Fruit fly (Drosophila melanogaster) whole organism, prepupa: Measurements from ENCODE around the gene Atg13.

ENCODE experiments used
- Blimp-1 ChIP-seq: fragments of 200-800 bp; sonication (Bioruptor generic); optimal IDR thresholded peaks from 3 replicates; lab custom pipeline; 2017; ENCODE audit warnings: missing biosample characterization, missing genetic modification characterization, mild to moderate bottlenecking, moderate library complexity, missing genetic modification reagents
- CG10631 ChIP-seq: fragments of 200-800 bp; sonication (Bioruptor generic); optimal IDR thresholded peaks from 2 replicates; lab custom pipeline; 2016; ENCODE audit warnings: missing biosample characterization, missing genetic modification characterization
- CG10669 ChIP-seq: fragments of 200-800 bp; sonication (Bioruptor generic); optimal IDR thresholded peaks from 3 replicates; lab custom pipeline; 2018; ENCODE audit warnings: missing biosample characterization, mild to moderate bottlenecking, missing genetic modification characterization, moderate library complexity
- CG11294 ChIP-seq: fragments of 200-800 bp; sonication (Bioruptor generic); IDR thresholded peaks from 2 replicates; pipeline ENCODE4 v1.3.6; 2022; ENCODE audit warnings: missing biosample characterization, missing genetic modification characterization
- CG11762 ChIP-seq: fragments of 200-800 bp; sonication (Bioruptor generic); optimal IDR thresholded peaks from 3 replicates; lab custom pipeline; 2016; ENCODE audit warnings: missing biosample characterization, missing genetic modification characterization; ENCODE audit not compliant: insufficient read depth
- CG11902 ChIP-seq: fragments of 200-800 bp; sonication (Bioruptor generic); optimal IDR thresholded peaks from 3 replicates; lab custom pipeline; 2016; ENCODE audit warnings: missing biosample characterization, missing genetic modification characterization
- CG16779 ChIP-seq: fragments of 200-800 bp; sonication (Bioruptor generic); optimal IDR thresholded peaks from 3 replicates; lab custom pipeline; 2017; ENCODE audit warnings: missing biosample characterization, mild to moderate bottlenecking, missing genetic modification characterization
- CG3032 ChIP-seq: fragments of 200-800 bp; optimal IDR thresholded peaks from 2 replicates; lab custom pipeline; 2019; ENCODE audit warnings: missing biosample characterization, mild to moderate bottlenecking, missing genetic modification characterization, moderate library complexity
- CG31627 ChIP-seq: fragments of 200-800 bp; sonication (Bioruptor generic); optimal IDR thresholded peaks from 3 replicates; lab custom pipeline; 2016; ENCODE audit warnings: missing biosample characterization, missing genetic modification characterization
- CG3919 ChIP-seq: fragments of 200-800 bp; sonication (Bioruptor generic); optimal IDR thresholded peaks from 3 replicates; lab custom pipeline; 2016; ENCODE audit warnings: missing biosample characterization, missing genetic modification characterization
- CG4318 ChIP-seq: fragments of 200-800 bp; sonication (Bioruptor generic); optimal IDR thresholded peaks from 3 replicates; lab custom pipeline; 2017; ENCODE audit warnings: missing biosample characterization, mild to moderate bottlenecking, missing genetic modification characterization
- CG6163 ChIP-seq: fragments of 200-800 bp; sonication (Bioruptor generic); IDR thresholded peaks from 3 replicates; pipeline ENCODE4 v1.3.6; 2022; ENCODE audit warnings: missing biosample characterization, missing genetic modification characterization
- CG6792 ChIP-seq: fragments of 200-800 bp; sonication (Bioruptor generic); optimal IDR thresholded peaks from 3 replicates; lab custom pipeline; 2016; ENCODE audit warnings: missing biosample characterization, missing genetic modification characterization
- CG6808 ChIP-seq: fragments of 200-800 bp; sonication (Bioruptor generic); optimal IDR thresholded peaks from 3 replicates; lab custom pipeline; 2017; ENCODE audit warnings: missing biosample characterization, missing genetic modification characterization, mild to moderate bottlenecking, moderate library complexity, missing genetic modification reagents
- CG6854 ChIP-seq: fragments of 200-800 bp; sonication (Bioruptor generic); optimal IDR thresholded peaks from 2 replicates; lab custom pipeline; 2017; ENCODE audit warnings: missing biosample characterization, mild to moderate bottlenecking, missing genetic modification characterization
- CG7368 ChIP-seq: fragments of 200-800 bp; sonication (Bioruptor generic); optimal IDR thresholded peaks from 3 replicates; lab custom pipeline; 2016; ENCODE audit warnings: missing biosample characterization, missing genetic modification characterization
- CG8119 ChIP-seq: fragments of 200-800 bp; sonication (Bioruptor generic); IDR thresholded peaks from 3 replicates; pipeline ENCODE4 v1.3.6; 2022; ENCODE audit warnings: missing biosample characterization, missing genetic modification characterization
- CG8319 ChIP-seq: fragments of 200-800 bp; sonication (Bioruptor generic); optimal IDR thresholded peaks from 3 replicates; lab custom pipeline; 2016; ENCODE audit warnings: missing biosample characterization, missing genetic modification characterization
- CG8632 ChIP-seq: fragments of 200-800 bp; sonication (Bioruptor generic); optimal IDR thresholded peaks from 3 replicates; lab custom pipeline; 2016; ENCODE audit warnings: missing biosample characterization, missing genetic modification characterization
- CG9139 ChIP-seq: fragments of 200-800 bp; sonication (Bioruptor generic); optimal IDR thresholded peaks from 3 replicates; lab custom pipeline; 2017; ENCODE audit warnings: missing biosample characterization, mild to moderate bottlenecking, missing genetic modification characterization
- Eip75B ChIP-seq: fragments of 200-800 bp; sonication (Bioruptor generic); optimal IDR thresholded peaks from 3 replicates; lab custom pipeline; 2016; ENCODE audit warnings: missing biosample characterization, missing genetic modification characterization
- Eip78C ChIP-seq: fragments of 200-800 bp; sonication (Bioruptor generic); peaks from one replicate; lab custom pipeline; 2016; ENCODE audit warnings: missing biosample characterization, missing genetic modification characterization
- Ets96B ChIP-seq: fragments of 200-800 bp; optimal IDR thresholded peaks from 2 replicates; lab custom pipeline; 2019; ENCODE audit warnings: missing biosample characterization, mild to moderate bottlenecking, missing genetic modification characterization, moderate library complexity
- Gug ChIP-seq: fragments of 200-800 bp; sonication (Bioruptor generic); IDR thresholded peaks from 2 replicates; pipeline ENCODE4 v1.3.6; 2022; ENCODE audit warnings: missing biosample characterization, missing genetic modification characterization
- Hr38 ChIP-seq: sonication (Bioruptor generic); optimal IDR thresholded peaks from 2 replicates; lab custom pipeline; 2016; ENCODE audit warnings: missing biosample characterization, missing genetic modification characterization
- Hr39 ChIP-seq: fragments of 200-800 bp; sonication (Bioruptor generic); optimal IDR thresholded peaks from 2 replicates; lab custom pipeline; 2016; ENCODE audit warnings: missing biosample characterization, missing genetic modification characterization
- Met ChIP-seq: fragments of 200-800 bp; sonication (Bioruptor generic); optimal IDR thresholded peaks from 3 replicates; lab custom pipeline; 2016; ENCODE audit warnings: missing biosample characterization, missing genetic modification characterization
- OdsH ChIP-seq: fragments of 200-800 bp; sonication (Bioruptor generic); optimal IDR thresholded peaks from 3 replicates; lab custom pipeline; 2016; ENCODE audit warnings: missing biosample characterization, missing genetic modification characterization
- Sox14 ChIP-seq: fragments of 200-800 bp; sonication (Bioruptor generic); optimal IDR thresholded peaks from 3 replicates; lab custom pipeline; 2016; ENCODE audit warnings: missing biosample characterization, missing genetic modification characterization
- achi ChIP-seq: fragments of 200-800 bp; sonication (Bioruptor generic); optimal IDR thresholded peaks from 3 replicates; lab custom pipeline; 2016; ENCODE audit warnings: missing biosample characterization, missing genetic modification characterization
- acj6 ChIP-seq: fragments of 200-800 bp; sonication (Bioruptor generic); optimal IDR thresholded peaks from 3 replicates; lab custom pipeline; 2016; ENCODE audit warnings: missing biosample characterization, missing genetic modification characterization
- cyc ChIP-seq: fragments of 200-800 bp; sonication (Bioruptor generic); optimal IDR thresholded peaks from 3 replicates; lab custom pipeline; 2016; ENCODE audit warnings: missing biosample characterization, missing genetic modification characterization
- dac ChIP-seq: fragments of 200-800 bp; sonication (Bioruptor generic); optimal IDR thresholded peaks from 2 replicates; lab custom pipeline; 2017; ENCODE audit warnings: missing biosample characterization, mild to moderate bottlenecking, missing genetic modification characterization
- dsx ChIP-seq: fragments of 200-800 bp; optimal IDR thresholded peaks from 3 replicates; lab custom pipeline; 2019; ENCODE audit warnings: missing biosample characterization, mild to moderate bottlenecking, missing genetic modification characterization, moderate library complexity; ENCODE audit not compliant: poor library complexity, severe bottlenecking
- fd85E ChIP-seq: fragments of 200-800 bp; sonication (Bioruptor generic); optimal IDR thresholded peaks from 3 replicates; lab custom pipeline; 2016; ENCODE audit warnings: missing biosample characterization, missing genetic modification characterization
- fkh ChIP-seq: fragments of 200-800 bp; sonication (Bioruptor generic); optimal IDR thresholded peaks from 3 replicates; lab custom pipeline; 2017; ENCODE audit warnings: missing biosample characterization, mild to moderate bottlenecking, missing genetic modification characterization, moderate library complexity
- lz ChIP-seq: fragments of 200-800 bp; sonication (Bioruptor generic); optimal IDR thresholded peaks from 3 replicates; lab custom pipeline; 2016; ENCODE audit warnings: missing biosample characterization, missing genetic modification characterization
- net ChIP-seq: fragments of 200-800 bp; sonication (Bioruptor generic); optimal IDR thresholded peaks from 3 replicates; lab custom pipeline; 2016; ENCODE audit warnings: missing biosample characterization, missing genetic modification characterization
- salr ChIP-seq, 2 experiments: fragments of 200-800 bp; sonication (Bioruptor generic); optimal IDR thresholded peaks; 3 replicates each; lab custom pipeline; 2016 to 2018; ENCODE audit warnings: missing biosample characterization in 2 of 2, missing genetic modification characterization in 2 of 2, mild to moderate bottlenecking in 1 of 2
- spab ChIP-seq: fragments of 200-800 bp; sonication (Bioruptor generic); optimal IDR thresholded peaks from 2 replicates; lab custom pipeline; 2017; ENCODE audit warnings: missing biosample characterization, mild to moderate bottlenecking, missing genetic modification characterization, missing genetic modification reagents
- ss ChIP-seq, 2 experiments: fragments of 200-800 bp; sonication (Bioruptor generic); optimal IDR thresholded peaks; 2 replicates in 1 of 2; 3 replicates in 1 of 2; lab custom pipeline; 2017 to 2018; ENCODE audit warnings: mild to moderate bottlenecking in 2 of 2, missing biosample characterization in 2 of 2, missing genetic modification characterization in 2 of 2, moderate library complexity in 1 of 2
- topi ChIP-seq: fragments of 200-800 bp; sonication (Bioruptor generic); optimal IDR thresholded peaks from 3 replicates; lab custom pipeline; 2016; ENCODE audit warnings: missing biosample characterization, missing genetic modification characterization
- vri ChIP-seq: fragments of 200-800 bp; sonication (Bioruptor generic); optimal IDR thresholded peaks from 3 replicates; lab custom pipeline; 2016; ENCODE audit warnings: missing biosample characterization, mild to moderate bottlenecking, missing genetic modification characterization

Atg13 gene

DNA sequence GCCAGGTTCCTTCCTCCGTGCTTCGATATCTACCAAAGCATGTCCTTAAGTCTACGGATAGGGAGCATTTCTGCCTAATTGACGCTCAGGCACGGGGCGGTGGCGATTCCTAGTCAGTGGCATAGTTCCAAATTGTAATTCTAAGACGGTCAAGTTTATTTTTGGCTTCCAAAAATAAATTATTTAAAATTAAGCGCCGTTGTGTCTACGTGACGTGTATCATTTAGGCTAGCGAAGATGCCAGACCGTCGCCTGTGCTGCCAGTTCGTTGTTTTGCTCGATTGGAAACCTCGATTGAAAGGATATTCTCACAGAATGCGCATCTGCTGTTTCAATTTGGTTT, 538 bp upstream of the Atg13 start:
- no peak for TF ChIP-seq CG4318 (GFP tag; lab: Kevin White, UChicago)
- TF ChIP-seq net (GFP tag; lab: Kevin White, UChicago) = no peak
- TF ChIP-seq Ets96B = no peak
- no peak for TF ChIP-seq CG11902 (GFP tag; lab: Kevin White, UChicago)
- TF ChIP-seq CG6854 (GFP tag; lab: Kevin White, UChicago) = no peak
- TF ChIP-seq vri (GFP tag; lab: Kevin White, UChicago) = no peak
- TF ChIP-seq CG8319 (GFP tag; lab: Kevin White, UChicago) = peak; percentile 97

DNA sequence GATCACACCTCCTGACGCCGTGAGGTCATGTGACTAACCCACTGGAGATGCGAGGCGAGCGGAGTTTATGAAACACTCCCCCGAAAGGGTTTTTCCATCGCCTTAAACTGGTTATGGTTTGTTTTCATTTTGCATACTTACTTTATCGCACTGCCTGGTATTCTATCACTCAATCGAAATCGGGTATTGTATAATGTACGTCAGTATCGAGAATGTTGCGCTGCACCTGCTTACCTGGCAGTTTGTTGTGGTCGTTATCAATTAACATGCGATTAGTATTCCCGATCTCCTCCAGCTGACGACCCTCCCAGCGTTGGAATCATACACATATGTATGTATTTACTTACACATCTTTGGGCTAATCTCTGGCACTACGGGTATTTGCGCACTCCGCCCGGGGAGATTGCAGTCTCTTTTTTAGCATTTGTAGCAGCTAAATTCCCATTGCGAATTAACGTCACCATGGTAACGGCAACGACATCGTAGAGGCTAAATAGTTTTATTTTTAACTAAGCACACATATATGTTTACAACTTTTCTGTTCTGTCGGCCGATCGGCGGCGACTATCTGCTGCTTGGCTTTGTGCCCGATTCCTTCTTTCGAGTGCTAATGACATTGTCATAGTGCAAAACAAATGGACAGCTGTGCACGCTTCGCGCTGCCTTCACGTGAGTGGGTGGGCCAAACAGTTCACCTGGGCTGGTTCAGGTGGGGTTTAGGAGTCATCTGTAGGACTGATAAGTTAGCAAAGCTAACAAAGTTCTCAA, 3.5 kb downstream of the Atg13 start:
- TF ChIP-seq Gug (GFP tag; lab: Robert Waterston, UW) = no peak
- no peak for TF ChIP-seq lz (GFP tag; lab: Kevin White, UChicago)
- peak; percentile 90 for TF ChIP-seq vri (GFP tag; lab: Kevin White, UChicago)
- no peak for TF ChIP-seq ss (GFP tag; optimal IDR thresholded peaks at IDR 0.05; lab: Kevin White, UChicago)
- TF ChIP-seq Eip78C = peak; percentile 43
- no peak for TF ChIP-seq achi
- TF ChIP-seq CG10669 (GFP tag; lab: Kevin White, UChicago) = no peak
- TF ChIP-seq CG11294 = no peak
- TF ChIP-seq CG6163 (GFP tag; lab: Robert Waterston, UW) = no peak
- no peak for TF ChIP-seq Hr39 (GFP tag; lab: Kevin White, UChicago)
- no peak for TF ChIP-seq CG7368
- TF ChIP-seq Eip75B = no peak
- TF ChIP-seq CG8319 (GFP tag; lab: Kevin White, UChicago) = no peak
- no peak for TF ChIP-seq CG10631
- TF ChIP-seq fd85E = no peak
- no peak for TF ChIP-seq CG8119 (GFP tag; lab: Robert Waterston, UW)
- TF ChIP-seq spab (GFP tag; lab: Kevin White, UChicago) = no peak
- no peak for TF ChIP-seq CG16779 (tag; lab: Kevin White, UChicago)
- no peak for TF ChIP-seq CG11902 (GFP tag; lab: Kevin White, UChicago)
- TF ChIP-seq acj6 (GFP tag; lab: Kevin White, UChicago) = no peak
- no peak for TF ChIP-seq CG3919 (GFP tag; lab: Kevin White, UChicago)
- TF ChIP-seq dsx (GFP tag; lab: Kevin White, UChicago) = no peak
- peak; percentile 51 for TF ChIP-seq net (GFP tag; lab: Kevin White, UChicago)
- TF ChIP-seq OdsH (GFP tag; lab: Kevin White, UChicago) = no peak
- no peak for TF ChIP-seq Met (GFP tag; lab: Kevin White, UChicago)
- no peak for TF ChIP-seq CG31627 (GFP tag; lab: Kevin White, UChicago)
- TF ChIP-seq topi (GFP tag; lab: Kevin White, UChicago) = no peak
- TF ChIP-seq salr (GFP tag; optimal IDR thresholded peaks at IDR 0.05; lab: Kevin White, UChicago) = no peak
- TF ChIP-seq CG11762 (GFP tag; lab: Kevin White, UChicago) = no peak
- TF ChIP-seq CG6792 = no peak
- no peak for TF ChIP-seq Blimp-1 (GFP tag; lab: Kevin White, UChicago)
- no peak for TF ChIP-seq Hr38 (GFP tag; lab: Kevin White, UChicago)
- peak; percentile 45 for TF ChIP-seq fkh
- TF ChIP-seq CG3032 (tag; lab: Kevin White, UChicago) = no peak

DNA sequence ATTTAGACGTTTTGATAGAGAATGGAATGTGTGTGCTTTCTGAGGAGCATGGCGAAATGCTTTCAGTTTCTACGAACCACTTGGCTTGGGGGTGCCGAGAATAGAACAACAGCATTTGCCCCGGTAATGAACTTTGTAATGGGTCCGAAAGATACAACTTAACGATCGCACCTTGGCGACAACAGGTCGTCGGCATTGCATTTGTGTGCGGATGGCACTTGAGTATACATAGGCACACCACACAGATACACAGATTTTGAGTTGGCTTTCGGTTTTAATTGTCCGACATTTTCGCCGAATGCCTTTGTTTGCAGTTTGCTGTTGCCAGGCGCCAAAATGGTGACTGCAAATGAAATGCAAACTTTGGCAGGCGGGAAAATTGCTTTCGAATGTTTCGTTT, 4.4 kb downstream of the Atg13 start:
- TF ChIP-seq salr (GFP tag; optimal IDR thresholded peaks at IDR 0.05; lab: Kevin White, UChicago) = no peak
- no peak for TF ChIP-seq dac (GFP tag; lab: Kevin White, UChicago)
- no peak for TF ChIP-seq cyc (GFP tag; lab: Kevin White, UChicago)
- no peak for TF ChIP-seq Eip75B
- TF ChIP-seq ss (GFP tag; optimal IDR thresholded peaks at IDR 0.05; lab: Kevin White, UChicago) = no peak
- TF ChIP-seq dsx (GFP tag; lab: Kevin White, UChicago) = no peak
- no peak for TF ChIP-seq CG16779 (tag; lab: Kevin White, UChicago)
- no peak for TF ChIP-seq CG3919 (GFP tag; lab: Kevin White, UChicago)
- no peak for TF ChIP-seq Hr38 (GFP tag; lab: Kevin White, UChicago)
- no peak for TF ChIP-seq Blimp-1 (GFP tag; lab: Kevin White, UChicago)
- TF ChIP-seq CG9139 (GFP tag; lab: Kevin White, UChicago) = no peak
- no peak for TF ChIP-seq CG6808 (GFP tag; lab: Kevin White, UChicago)
- TF ChIP-seq spab (GFP tag; lab: Kevin White, UChicago) = no peak
- TF ChIP-seq Gug (GFP tag; lab: Robert Waterston, UW) = no peak
- no peak for TF ChIP-seq CG4318 (GFP tag; lab: Kevin White, UChicago)
- no peak for TF ChIP-seq Sox14 (GFP tag; lab: Kevin White, UChicago)
- no peak for TF ChIP-seq Eip78C
- TF ChIP-seq fd85E = no peak
- no peak for TF ChIP-seq acj6 (GFP tag; lab: Kevin White, UChicago)
- no peak for TF ChIP-seq CG8632 (GFP tag; lab: Kevin White, UChicago)
